Worm (Caenorhabditis elegans) whole organism, young adult: ENCODE data around the gene nhr-104.

ENCODE experiments used
- B0019.2 ChIP-seq: fragments of 200-800 bp; sonication (Bioruptor generic); conservative IDR thresholded peaks from 2 replicates; pipeline ENCODE4 v1.3.6; 2022; ENCODE audit warnings: missing genetic modification reagents, missing genetic modification characterization, missing compliant biosample characterization
- snpc-4 ChIP-seq, 5 experiments: fragments of 150-350 bp in 1 of 5; sonication (generic microtip) in 4 of 5; optimal IDR thresholded peaks; 2 replicates each; lab custom pipeline; 2014 to 2018; ENCODE audit warnings: missing genetic modification characterization in 5 of 5, missing biosample characterization in 3 of 5, antibody characterized with exemption in 2 of 5, mild to moderate bottlenecking in 2 of 5, missing compliant biosample characterization in 2 of 5, missing genotype in 2 of 5, moderate library complexity in 2 of 5, missing genetic modification reagents in 1 of 5

ce11 chrIV:4763844-4764243 is 24.6 kb downstream of the nhr-104 start, which contains the start of gene Y17G9B.2:
- no peak for TF ChIP-seq B0019.2 (GFP tag; lab: Robert Waterston, UW)
- no peak for TF ChIP-seq snpc-4 (GFP tag; optimal IDR thresholded peaks at IDR 0.05; lab: Kevin White, UChicago)
- no peak for TF ChIP-seq snpc-4 (tag; optimal IDR thresholded peaks at IDR 0.05; lab: Kevin White, UChicago)
